Fruit fly (Drosophila melanogaster): ENCODE measurements around the gene CG14275.

DNA sequence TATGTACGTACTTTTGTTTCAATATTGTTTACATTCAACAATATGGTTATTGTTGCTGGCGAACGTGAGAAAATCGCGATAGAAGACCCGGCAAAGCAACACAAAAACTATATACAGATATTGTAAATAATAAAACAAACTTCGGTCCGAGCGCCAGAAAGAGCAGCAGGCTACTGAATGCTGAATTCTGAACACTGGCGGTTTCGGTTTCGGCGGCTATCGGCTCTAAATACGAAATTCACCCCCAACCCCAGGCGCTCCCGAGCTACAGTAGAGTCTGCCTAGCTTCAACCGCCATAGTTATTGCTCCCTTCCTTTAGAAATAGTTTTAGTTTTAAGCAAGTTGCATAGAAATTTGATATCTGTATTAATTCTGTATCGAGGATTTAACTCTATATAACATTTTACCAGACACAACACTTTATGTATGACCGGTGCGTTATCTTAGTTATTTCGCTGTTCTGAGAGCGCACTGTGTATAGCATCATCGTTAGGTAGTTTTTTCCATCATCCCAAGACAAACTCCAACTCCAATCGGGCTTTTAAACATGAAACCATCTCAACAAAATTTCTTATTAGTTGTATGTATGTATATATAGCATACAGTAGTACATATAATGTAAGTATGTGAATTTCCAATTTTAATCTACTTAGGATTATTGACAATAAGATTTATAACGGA lies 35.2 kb downstream of the CG14275 start, which contains the start of gene CG7627:
- TF ChIP-seq CG12768 (GFP tag; optimal IDR thresholded peaks at IDR 0.05) = peak; percentile 73
- peak; percentile 54 for TF ChIP-seq pad (GFP tag; optimal IDR thresholded peaks at IDR 0.05)
- TF ChIP-seq kay (GFP tag; ENCODE audit: borderline replicate concordance) = peak; percentile 72
- peak; percentile 60 for TF ChIP-seq CG14711 (tag; optimal IDR thresholded peaks at IDR 0.05)
- no peak for TF ChIP-seq tj (GFP tag; optimal IDR thresholded peaks at IDR 0.05)
- no peak for TF ChIP-seq cnc (optimal IDR thresholded peaks at IDR 0.05)
- TF ChIP-seq CG7101 (tag; optimal IDR thresholded peaks at IDR 0.05) = peak; percentile 79
